Fruit fly (Drosophila melanogaster) whole organism, embryonic: Measurements from ENCODE around the gene Mob3.

ENCODE experiments used
- Atf6 ChIP-seq: fragments of 200-800 bp; sonication (Bioruptor generic); IDR thresholded peaks from 2 replicates; pipeline ENCODE4 v1.3.6; 2022; ENCODE audit warnings: missing biosample characterization, missing genetic modification characterization
- CG10543 ChIP-seq: fragments of 200-800 bp; sonication (Bioruptor generic); optimal IDR thresholded peaks from 3 replicates; lab custom pipeline; 2017; ENCODE audit warnings: missing biosample characterization, mild to moderate bottlenecking, missing genetic modification characterization, moderate library complexity
- CG11456 ChIP-seq: fragments of 200-800 bp; sonication (Bioruptor generic); IDR thresholded peaks from 3 replicates; pipeline ENCODE4 v1.3.6; 2022; ENCODE audit warnings: missing biosample characterization, missing genetic modification characterization
- CG12104 ChIP-seq: fragments of 200-800 bp; sonication (Bioruptor generic); optimal IDR thresholded peaks from 3 replicates; lab custom pipeline; 2016; ENCODE audit warnings: missing biosample characterization, missing genetic modification characterization
- CG12299 ChIP-seq: fragments of 200-800 bp; sonication (Bioruptor generic); optimal IDR thresholded peaks from 2 replicates; lab custom pipeline; 2018; ENCODE audit warnings: missing biosample characterization, mild to moderate bottlenecking, missing genetic modification characterization
- CG14014 ChIP-seq: fragments of 200-800 bp; sonication (Bioruptor generic); IDR thresholded peaks from 2 replicates; pipeline ENCODE4 v1.3.6; 2022; ENCODE audit warnings: missing biosample characterization, missing genetic modification characterization
- CG14667 ChIP-seq: fragments of 200-800 bp; sonication (Bioruptor generic); IDR thresholded peaks from 2 replicates; pipeline ENCODE4 v1.3.6; 2022; ENCODE audit warnings: missing biosample characterization, missing genetic modification characterization
- CG14965 ChIP-seq: fragments of 200-800 bp; sonication (Bioruptor generic); optimal IDR thresholded peaks from 2 replicates; lab custom pipeline; 2016; ENCODE audit warnings: missing biosample characterization, missing genetic modification characterization, borderline replicate concordance
- CG1529 ChIP-seq: fragments of 200-800 bp; sonication (Bioruptor generic); optimal IDR thresholded peaks from 3 replicates; lab custom pipeline; 2018; ENCODE audit warnings: missing biosample characterization, missing genetic modification characterization
- CG15514 ChIP-seq: fragments of 200-800 bp; sonication (Bioruptor generic); optimal IDR thresholded peaks from 3 replicates; lab custom pipeline; 2017; ENCODE audit warnings: missing biosample characterization, missing genetic modification characterization, mild to moderate bottlenecking, moderate library complexity, missing genetic modification reagents
- CG15696 ChIP-seq: fragments of 200-800 bp; sonication (Bioruptor generic); optimal IDR thresholded peaks from 2 replicates; lab custom pipeline; 2019; ENCODE audit warnings: missing biosample characterization, mild to moderate bottlenecking, missing genetic modification characterization, moderate library complexity
- CG1647 ChIP-seq: fragments of 200-800 bp; sonication (Bioruptor generic); optimal IDR thresholded peaks from 3 replicates; lab custom pipeline; 2016; ENCODE audit warnings: missing biosample characterization, missing genetic modification characterization
- CG17328 ChIP-seq: fragments of 200-800 bp; sonication (Bioruptor generic); IDR thresholded peaks from 2 replicates; pipeline ENCODE4 v1.3.6; 2022; ENCODE audit warnings: missing biosample characterization, missing genetic modification characterization
- CG4328 ChIP-seq: fragments of 200-800 bp; sonication (Bioruptor generic); optimal IDR thresholded peaks from 3 replicates; lab custom pipeline; 2017; ENCODE audit warnings: missing biosample characterization, missing genetic modification reagents, missing genetic modification characterization
- CG6813 ChIP-seq: fragments of 200-800 bp; sonication (Bioruptor generic); optimal IDR thresholded peaks from 2 replicates; lab custom pipeline; 2017; ENCODE audit warnings: missing biosample characterization, missing genetic modification characterization, mild to moderate bottlenecking, moderate library complexity, missing genetic modification reagents
- CG7372 ChIP-seq: fragments of 200-800 bp; sonication (Bioruptor generic); IDR thresholded peaks from 2 replicates; pipeline ENCODE4 v1.3.6; 2022; ENCODE audit warnings: missing biosample characterization, missing genetic modification characterization
- CG7963 ChIP-seq: fragments of 200-800 bp; sonication (Bioruptor generic); IDR thresholded peaks from 3 replicates; pipeline ENCODE4 v1.3.6; 2022; ENCODE audit warnings: missing biosample characterization, missing genetic modification characterization; ENCODE audit not compliant: partially characterized antibody
- CkIIα-i1 ChIP-seq: fragments of 200-800 bp; sonication (Bioruptor generic); IDR thresholded peaks from 2 replicates; pipeline ENCODE4 v1.3.6; 2022; ENCODE audit warnings: missing biosample characterization, missing genetic modification characterization
- E2f1 ChIP-seq: fragments of 200-800 bp; sonication (Bioruptor generic); IDR thresholded peaks from 2 replicates; pipeline ENCODE4 v1.3.6; 2022; ENCODE audit warnings: missing biosample characterization, missing genetic modification characterization
- Fer2 ChIP-seq: fragments of 200-800 bp; sonication (Bioruptor generic); optimal IDR thresholded peaks from 2 replicates; lab custom pipeline; 2018; ENCODE audit warnings: missing biosample characterization, mild to moderate bottlenecking, missing genetic modification characterization, moderate library complexity
- H15 ChIP-seq: fragments of 200-800 bp; sonication (Bioruptor generic); IDR thresholded peaks from 3 replicates; pipeline ENCODE4 v1.3.6; 2022; ENCODE audit warnings: missing biosample characterization, missing genetic modification characterization
- Hmx ChIP-seq: fragments of 200-800 bp; sonication (Bioruptor generic); optimal IDR thresholded peaks from 2 replicates; lab custom pipeline; 2016; ENCODE audit warnings: missing biosample characterization, missing genetic modification characterization
- Kr ChIP-seq: fragments of 200-800 bp; sonication (Bioruptor generic); optimal IDR thresholded peaks from 2 replicates; lab custom pipeline; 2017; ENCODE audit warnings: missing biosample characterization, mild to moderate bottlenecking, missing genetic modification characterization
- Lhr ChIP-seq: fragments of 200-800 bp; sonication (Bioruptor generic); optimal IDR thresholded peaks from 3 replicates; lab custom pipeline; 2017; ENCODE audit warnings: mild to moderate bottlenecking, missing biosample characterization, missing genetic modification reagents, missing genetic modification characterization
- MTF-1 ChIP-seq: fragments of 200-800 bp; sonication (Bioruptor generic); optimal IDR thresholded peaks from 2 replicates; lab custom pipeline; 2018; ENCODE audit warnings: missing biosample characterization, mild to moderate bottlenecking, missing genetic modification characterization, borderline replicate concordance
- Pdp1 ChIP-seq, 2 experiments: fragments of 200-800 bp; sonication (Bioruptor generic); optimal IDR thresholded peaks; 3 replicates each; lab custom pipeline; 2016; ENCODE audit warnings: missing biosample characterization in 2 of 2, missing genetic modification characterization in 2 of 2, mild to moderate bottlenecking in 1 of 2, moderate library complexity in 1 of 2
- Sry-δ ChIP-seq: fragments of 200-800 bp; sonication (Bioruptor generic); optimal IDR thresholded peaks from 2 replicates; lab custom pipeline; 2016; ENCODE audit warnings: missing biosample characterization, missing genetic modification characterization
- Trl ChIP-seq, 3 experiments: fragments of >200 bp in 2 of 3; fragments of 200-800 bp in 1 of 3; sonication (Bioruptor generic) in 1 of 3; optimal IDR thresholded peaks; 2 replicates in 1 of 3; 3 replicates in 2 of 3; lab custom pipeline; 2016 to 2017; ENCODE audit warnings: missing biosample characterization in 1 of 3, missing genetic modification characterization in 1 of 3
- YL-1 ChIP-seq: fragments of 200-800 bp; sonication (Bioruptor generic); optimal IDR thresholded peaks from 3 replicates; lab custom pipeline; 2017; ENCODE audit warnings: missing biosample characterization, mild to moderate bottlenecking, missing genetic modification characterization
- btn ChIP-seq: fragments of 200-800 bp; sonication (Bioruptor generic); optimal IDR thresholded peaks from 2 replicates; lab custom pipeline; 2016; ENCODE audit warnings: missing biosample characterization, missing genetic modification characterization
- ci ChIP-seq: fragments of 200-800 bp; sonication (Bioruptor generic); IDR thresholded peaks from 3 replicates; pipeline ENCODE4 v1.3.6; 2022; ENCODE audit warnings: missing biosample characterization, missing genetic modification characterization
- dan ChIP-seq: fragments of 200-800 bp; sonication (Bioruptor generic); IDR thresholded peaks from 2 replicates; pipeline ENCODE4 v1.3.6; 2022; ENCODE audit warnings: missing biosample characterization, missing genetic modification characterization
- dimm ChIP-seq: fragments of 200-800 bp; sonication (Bioruptor generic); IDR thresholded peaks from 2 replicates; pipeline ENCODE4 v1.3.6; 2022; ENCODE audit warnings: missing biosample characterization, missing genetic modification characterization
- dmrt99B ChIP-seq: fragments of 200-800 bp; sonication (Bioruptor generic); optimal IDR thresholded peaks from 2 replicates; lab custom pipeline; 2018; ENCODE audit warnings: missing biosample characterization, mild to moderate bottlenecking, missing genetic modification characterization, moderate library complexity
- gro ChIP-seq: fragments of 200-800 bp; sonication (Bioruptor generic); optimal IDR thresholded peaks from 2 replicates; lab custom pipeline; 2016; ENCODE audit warnings: missing biosample characterization, missing genetic modification characterization
- gsb ChIP-seq: fragments of 200-800 bp; sonication (Bioruptor generic); IDR thresholded peaks from 2 replicates; pipeline ENCODE4 v1.3.6; 2022; ENCODE audit warnings: missing biosample characterization, missing genetic modification characterization
- ham ChIP-seq: fragments of 200-800 bp; sonication (Bioruptor generic); IDR thresholded peaks from 2 replicates; pipeline ENCODE4 v1.3.6; 2022; ENCODE audit warnings: missing biosample characterization, missing genetic modification characterization
- inv ChIP-seq: fragments of 200-800 bp; sonication (Bioruptor generic); IDR thresholded peaks from 2 replicates; pipeline ENCODE4 v1.3.6; 2022; ENCODE audit warnings: missing biosample characterization, missing genetic modification characterization; ENCODE audit not compliant: partially characterized antibody
- kah ChIP-seq: fragments of 200-800 bp; sonication (Bioruptor generic); optimal IDR thresholded peaks from 2 replicates; lab custom pipeline; 2018; ENCODE audit warnings: missing biosample characterization, mild to moderate bottlenecking, missing genetic modification characterization
- ken ChIP-seq: fragments of 200-800 bp; sonication (Bioruptor generic); IDR thresholded peaks from 3 replicates; pipeline ENCODE4 v1.3.6; 2022; ENCODE audit warnings: missing biosample characterization, missing genetic modification characterization
- lbe ChIP-seq: fragments of 200-800 bp; sonication (Bioruptor generic); optimal IDR thresholded peaks from 2 replicates; lab custom pipeline; 2016; ENCODE audit warnings: missing biosample characterization, mild to moderate bottlenecking, missing genetic modification characterization
- mam ChIP-seq: fragments of 200-800 bp; sonication (Bioruptor generic); optimal IDR thresholded peaks from 3 replicates; lab custom pipeline; 2016; ENCODE audit warnings: missing biosample characterization, missing genetic modification characterization
- nom ChIP-seq: fragments of 200-800 bp; sonication (Bioruptor generic); optimal IDR thresholded peaks from 2 replicates; lab custom pipeline; 2017; ENCODE audit warnings: missing biosample characterization, missing genetic modification characterization, mild to moderate bottlenecking, moderate library complexity, missing genetic modification reagents
- pan ChIP-seq, 4 experiments: fragments of >200 bp in 3 of 4; fragments of 200-800 bp in 1 of 4; sonication (Bioruptor generic) in 1 of 4; optimal IDR thresholded peaks in 3 of 4; IDR thresholded peaks in 1 of 4; 2 replicates each; pipeline versions ENCODE4 v1.3.6 to Lab custom; 2017 to 2022; ENCODE audit warnings: missing biosample characterization in 2 of 4, missing genetic modification characterization in 2 of 4, mixed read lengths in 1 of 4
- phol ChIP-seq: fragments of 200-800 bp; sonication (Bioruptor generic); optimal IDR thresholded peaks from 3 replicates; lab custom pipeline; 2018; ENCODE audit warnings: missing biosample characterization, mild to moderate bottlenecking, missing genetic modification characterization, moderate library complexity
- schlank ChIP-seq: fragments of 200-800 bp; sonication (Bioruptor generic); optimal IDR thresholded peaks from 2 replicates; lab custom pipeline; 2018; ENCODE audit warnings: missing biosample characterization, mild to moderate bottlenecking, missing genetic modification characterization
- tx ChIP-seq: fragments of 200-800 bp; sonication (Bioruptor generic); optimal IDR thresholded peaks from 2 replicates; lab custom pipeline; 2016; ENCODE audit warnings: missing biosample characterization, missing genetic modification characterization
- z ChIP-seq: fragments of 200-800 bp; sonication (Bioruptor generic); IDR thresholded peaks from 3 replicates; pipeline ENCODE4 v1.3.6; 2022; ENCODE audit warnings: missing biosample characterization, missing genetic modification characterization
- zen ChIP-seq: fragments of 200-800 bp; sonication (Bioruptor generic); optimal IDR thresholded peaks from 3 replicates; lab custom pipeline; 2018; ENCODE audit warnings: missing biosample characterization, mild to moderate bottlenecking, missing genetic modification characterization, moderate library complexity

Gene Mob3

DNA sequence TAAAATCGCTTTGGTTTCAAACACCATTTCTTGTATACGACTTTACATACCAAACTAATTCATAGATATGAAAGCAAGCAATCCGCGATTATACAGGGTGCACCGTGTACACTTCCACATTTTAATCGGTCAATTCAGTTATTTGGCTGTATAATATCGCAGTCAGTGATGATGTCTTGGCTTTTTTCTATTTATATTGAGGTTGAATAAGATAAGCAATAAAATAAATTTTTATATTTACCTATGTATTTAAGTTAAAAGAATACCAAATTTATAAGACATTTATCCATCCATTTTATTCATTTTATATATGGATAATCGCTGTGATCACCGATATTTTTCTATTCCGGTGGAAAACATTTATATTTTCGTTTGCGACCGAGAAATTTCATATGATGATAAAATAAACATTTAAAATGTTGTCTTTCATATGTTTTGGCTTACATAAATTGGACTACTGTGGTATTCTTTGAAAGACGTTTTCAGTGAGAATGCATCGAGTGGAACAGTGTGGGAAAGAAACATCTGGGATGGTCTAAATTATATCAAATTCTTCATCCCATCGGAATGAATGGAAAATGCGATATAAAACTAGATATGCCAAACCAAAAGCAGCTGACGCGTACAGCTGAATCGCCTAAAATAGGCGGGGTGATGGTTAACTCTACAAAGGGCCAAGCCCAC lies 38.3 kb upstream of the Mob3 start, which contains the start of gene CG5708 (continued):
- TF ChIP-seq Fer2 (tag; lab: Kevin White, UChicago) (no peak), zen (no peak), CG6813 (GFP tag; lab: Kevin White, UChicago) (no peak), gro (GFP tag; lab: Kevin White, UChicago) (no peak), gsb (GFP tag; lab: Robert Waterston, UW) (no peak), Pdp1 (GFP tag; optimal IDR thresholded peaks at IDR 0.05; lab: Kevin White, UChicago) (no peak), YL-1 (GFP tag; lab: Kevin White, UChicago) (no peak), CG12104 (GFP tag; lab: Kevin White, UChicago) (no peak), CG1529 (GFP tag; lab: Kevin White, UChicago) (no peak), CG17328 (GFP tag; lab: Robert Waterston, UW) (no peak), kah (no peak), CG7963 (GFP tag; lab: Robert Waterston, UW) (no peak), CG14667 (GFP tag; lab: Robert Waterston, UW) (no peak), MTF-1 (GFP tag; lab: Kevin White, UChicago) (no peak), CG10543 (no peak), z (GFP tag; lab: Robert Waterston, UW) (no peak), Hmx (GFP tag; lab: Kevin White, UChicago) (no peak), CG7372 (GFP tag; lab: Robert Waterston, UW) (no peak), mam (GFP tag; lab: Kevin White, UChicago) (no peak), phol (peak; percentile 48), CG14965 (GFP tag; lab: Kevin White, UChicago) (no peak), CG12299 (tag; lab: Kevin White, UChicago) (no peak), Trl (optimal IDR thresholded peaks at IDR 0.05; lab: Kevin White, UChicago) (no peak), Trl (GFP tag; optimal IDR thresholded peaks at IDR 0.05; lab: Kevin White, UChicago) (no peak), nom (no peak), Lhr (GFP tag; lab: Kevin White, UChicago) (peak; percentile 36), ken (GFP tag; lab: Robert Waterston, UW) (no peak; the same call in 2 of the 3 replicates), CG14014 (GFP tag; lab: Robert Waterston, UW) (no peak), pan (optimal IDR thresholded peaks at IDR 0.05; lab: Kevin White, UChicago) (no peak), pan (GFP tag; optimal IDR thresholded peaks at IDR 0.05 in 1 of 2, IDR thresholded peaks at IDR 0.05 in 1 of 2) (no peak), Kr (GFP tag; lab: Kevin White, UChicago) (no peak), E2f1 (GFP tag; lab: Robert Waterston, UW) (no peak), ham (no peak), CG15696 (tag; lab: Kevin White, UChicago) (no peak), CG1647 (GFP tag; lab: Kevin White, UChicago) (no peak), H15 (GFP tag; lab: Robert Waterston, UW) (no peak), Sry-δ (GFP tag; lab: Kevin White, UChicago) (peak; percentile 36), Atf6 (GFP tag; lab: Robert Waterston, UW) (0 out of 2 replicates have a peak, but pooled peaks have one; percentile 17), CkIIα-i1 (no peak), CG11456 (GFP tag; lab: Robert Waterston, UW) (no peak), lbe (GFP tag; lab: Kevin White, UChicago) (no peak), dmrt99B (no peak), CG4328 (no peak), inv (GFP tag; lab: Robert Waterston, UW) (peak; percentile 57; the same call in 1 of the 2 replicates), schlank (tag; lab: Kevin White, UChicago) (no peak), ci (no peak; the same call in 2 of the 3 replicates), dan (GFP tag; lab: Robert Waterston, UW) (no peak), btn (no peak), dimm (no peak), tx (GFP tag; lab: Kevin White, UChicago) (no peak), CG15514 (GFP tag; lab: Kevin White, UChicago) (peak; percentile 30)
